Fruit fly (Drosophila melanogaster) whole organism, prepupa: Measurements from ENCODE around the gene CG13449.

Experiments used
- CG10631 ChIP-seq: fragments of 200-800 bp; sonication (Bioruptor generic); optimal IDR thresholded peaks from 2 replicates; lab custom pipeline; 2016; ENCODE audit warnings: missing biosample characterization, missing genetic modification characterization
- CG10669 ChIP-seq: fragments of 200-800 bp; sonication (Bioruptor generic); optimal IDR thresholded peaks from 3 replicates; lab custom pipeline; 2018; ENCODE audit warnings: missing biosample characterization, mild to moderate bottlenecking, missing genetic modification characterization, moderate library complexity
- CG11294 ChIP-seq: fragments of 200-800 bp; sonication (Bioruptor generic); IDR thresholded peaks from 2 replicates; pipeline ENCODE4 v1.3.6; 2022; ENCODE audit warnings: missing biosample characterization, missing genetic modification characterization
- CG11762 ChIP-seq: fragments of 200-800 bp; sonication (Bioruptor generic); optimal IDR thresholded peaks from 3 replicates; lab custom pipeline; 2016; ENCODE audit warnings: missing biosample characterization, missing genetic modification characterization; ENCODE audit not compliant: insufficient read depth
- CG11902 ChIP-seq: fragments of 200-800 bp; sonication (Bioruptor generic); optimal IDR thresholded peaks from 3 replicates; lab custom pipeline; 2016; ENCODE audit warnings: missing biosample characterization, missing genetic modification characterization
- CG15336 ChIP-seq: fragments of 200-800 bp; sonication (Bioruptor generic); IDR thresholded peaks from 2 replicates; pipeline ENCODE4 v1.3.6; 2022; ENCODE audit warnings: missing biosample characterization, missing genetic modification characterization
- CG16779 ChIP-seq: fragments of 200-800 bp; sonication (Bioruptor generic); optimal IDR thresholded peaks from 3 replicates; lab custom pipeline; 2017; ENCODE audit warnings: missing biosample characterization, mild to moderate bottlenecking, missing genetic modification characterization
- CG3032 ChIP-seq: fragments of 200-800 bp; optimal IDR thresholded peaks from 2 replicates; lab custom pipeline; 2019; ENCODE audit warnings: missing biosample characterization, mild to moderate bottlenecking, missing genetic modification characterization, moderate library complexity
- CG32006 ChIP-seq: fragments of 200-800 bp; sonication (Bioruptor generic); optimal IDR thresholded peaks from 3 replicates; lab custom pipeline; 2017; ENCODE audit warnings: missing biosample characterization, mild to moderate bottlenecking, missing genetic modification characterization
- CG34406 ChIP-seq: fragments of 200-800 bp; sonication (Bioruptor generic); optimal IDR thresholded peaks from 3 replicates; lab custom pipeline; 2016; ENCODE audit warnings: missing biosample characterization, missing genetic modification characterization
- CG4318 ChIP-seq: fragments of 200-800 bp; sonication (Bioruptor generic); optimal IDR thresholded peaks from 3 replicates; lab custom pipeline; 2017; ENCODE audit warnings: missing biosample characterization, mild to moderate bottlenecking, missing genetic modification characterization
- CG6163 ChIP-seq: fragments of 200-800 bp; sonication (Bioruptor generic); IDR thresholded peaks from 3 replicates; pipeline ENCODE4 v1.3.6; 2022; ENCODE audit warnings: missing biosample characterization, missing genetic modification characterization
- CG6276 ChIP-seq: fragments of 200-800 bp; sonication (Bioruptor generic); optimal IDR thresholded peaks from 2 replicates; lab custom pipeline; 2017; ENCODE audit warnings: missing biosample characterization, mild to moderate bottlenecking, missing genetic modification characterization
- CG6792 ChIP-seq: fragments of 200-800 bp; sonication (Bioruptor generic); optimal IDR thresholded peaks from 3 replicates; lab custom pipeline; 2016; ENCODE audit warnings: missing biosample characterization, missing genetic modification characterization
- CG6808 ChIP-seq: fragments of 200-800 bp; sonication (Bioruptor generic); optimal IDR thresholded peaks from 3 replicates; lab custom pipeline; 2017; ENCODE audit warnings: missing biosample characterization, missing genetic modification characterization, mild to moderate bottlenecking, moderate library complexity, missing genetic modification reagents
- CG8119 ChIP-seq: fragments of 200-800 bp; sonication (Bioruptor generic); IDR thresholded peaks from 3 replicates; pipeline ENCODE4 v1.3.6; 2022; ENCODE audit warnings: missing biosample characterization, missing genetic modification characterization
- CG8319 ChIP-seq: fragments of 200-800 bp; sonication (Bioruptor generic); optimal IDR thresholded peaks from 3 replicates; lab custom pipeline; 2016; ENCODE audit warnings: missing biosample characterization, missing genetic modification characterization
- CG8632 ChIP-seq: fragments of 200-800 bp; sonication (Bioruptor generic); optimal IDR thresholded peaks from 3 replicates; lab custom pipeline; 2016; ENCODE audit warnings: missing biosample characterization, missing genetic modification characterization
- CG9139 ChIP-seq: fragments of 200-800 bp; sonication (Bioruptor generic); optimal IDR thresholded peaks from 3 replicates; lab custom pipeline; 2017; ENCODE audit warnings: missing biosample characterization, mild to moderate bottlenecking, missing genetic modification characterization
- Eip75B ChIP-seq: fragments of 200-800 bp; sonication (Bioruptor generic); optimal IDR thresholded peaks from 3 replicates; lab custom pipeline; 2016; ENCODE audit warnings: missing biosample characterization, missing genetic modification characterization
- Eip78C ChIP-seq: fragments of 200-800 bp; sonication (Bioruptor generic); peaks from one replicate; lab custom pipeline; 2016; ENCODE audit warnings: missing biosample characterization, missing genetic modification characterization
- Eip93F ChIP-seq: fragments of 200-800 bp; sonication (Bioruptor generic); optimal IDR thresholded peaks from 2 replicates; lab custom pipeline; 2016; ENCODE audit warnings: missing biosample characterization, mild to moderate bottlenecking, missing genetic modification characterization
- Ets21C ChIP-seq: fragments of 200-800 bp; sonication (Bioruptor generic); optimal IDR thresholded peaks from 3 replicates; lab custom pipeline; 2016; ENCODE audit warnings: missing biosample characterization, missing genetic modification characterization
- Ets96B ChIP-seq: fragments of 200-800 bp; optimal IDR thresholded peaks from 2 replicates; lab custom pipeline; 2019; ENCODE audit warnings: missing biosample characterization, mild to moderate bottlenecking, missing genetic modification characterization, moderate library complexity
- Hr38 ChIP-seq: sonication (Bioruptor generic); optimal IDR thresholded peaks from 2 replicates; lab custom pipeline; 2016; ENCODE audit warnings: missing biosample characterization, missing genetic modification characterization
- Hr39 ChIP-seq: fragments of 200-800 bp; sonication (Bioruptor generic); optimal IDR thresholded peaks from 2 replicates; lab custom pipeline; 2016; ENCODE audit warnings: missing biosample characterization, missing genetic modification characterization
- Hr4 ChIP-seq: fragments of 200-800 bp; sonication (Bioruptor generic); optimal IDR thresholded peaks from 3 replicates; lab custom pipeline; 2016; ENCODE audit warnings: missing biosample characterization, missing genetic modification characterization
- Lpt ChIP-seq: fragments of 200-800 bp; sonication (Bioruptor generic); optimal IDR thresholded peaks from 3 replicates; lab custom pipeline; 2016; ENCODE audit warnings: missing biosample characterization, missing genetic modification characterization
- Met ChIP-seq: fragments of 200-800 bp; sonication (Bioruptor generic); optimal IDR thresholded peaks from 3 replicates; lab custom pipeline; 2016; ENCODE audit warnings: missing biosample characterization, missing genetic modification characterization
- OdsH ChIP-seq: fragments of 200-800 bp; sonication (Bioruptor generic); optimal IDR thresholded peaks from 3 replicates; lab custom pipeline; 2016; ENCODE audit warnings: missing biosample characterization, missing genetic modification characterization
- Smox ChIP-seq: fragments of 200-800 bp; sonication (Bioruptor generic); optimal IDR thresholded peaks from 3 replicates; lab custom pipeline; 2016; ENCODE audit warnings: missing biosample characterization, missing genetic modification characterization
- Sox14 ChIP-seq: fragments of 200-800 bp; sonication (Bioruptor generic); optimal IDR thresholded peaks from 3 replicates; lab custom pipeline; 2016; ENCODE audit warnings: missing biosample characterization, missing genetic modification characterization
- Sox15 ChIP-seq: fragments of 200-800 bp; sonication (Bioruptor generic); optimal IDR thresholded peaks from 3 replicates; lab custom pipeline; 2016; ENCODE audit warnings: missing biosample characterization, missing genetic modification characterization
- acj6 ChIP-seq: fragments of 200-800 bp; sonication (Bioruptor generic); optimal IDR thresholded peaks from 3 replicates; lab custom pipeline; 2016; ENCODE audit warnings: missing biosample characterization, missing genetic modification characterization
- cyc ChIP-seq: fragments of 200-800 bp; sonication (Bioruptor generic); optimal IDR thresholded peaks from 3 replicates; lab custom pipeline; 2016; ENCODE audit warnings: missing biosample characterization, missing genetic modification characterization
- eg ChIP-seq: fragments of 200-800 bp; sonication (Bioruptor generic); IDR thresholded peaks from 3 replicates; pipeline ENCODE4 v1.3.6; 2022; ENCODE audit warnings: missing biosample characterization, missing genetic modification characterization
- esn ChIP-seq: fragments of 200-800 bp; sonication (Bioruptor generic); optimal IDR thresholded peaks from 2 replicates; lab custom pipeline; 2016; ENCODE audit warnings: missing biosample characterization, mild to moderate bottlenecking, missing genetic modification characterization, moderate library complexity
- fd59A ChIP-seq: fragments of 200-800 bp; sonication (Bioruptor generic); optimal IDR thresholded peaks from 2 replicates; lab custom pipeline; 2017; ENCODE audit warnings: missing biosample characterization, mild to moderate bottlenecking, missing genetic modification characterization, missing genetic modification reagents
- fkh ChIP-seq: fragments of 200-800 bp; sonication (Bioruptor generic); optimal IDR thresholded peaks from 3 replicates; lab custom pipeline; 2017; ENCODE audit warnings: missing biosample characterization, mild to moderate bottlenecking, missing genetic modification characterization, moderate library complexity
- pdm3 ChIP-seq: fragments of 200-800 bp; sonication (Bioruptor generic); optimal IDR thresholded peaks from 3 replicates; lab custom pipeline; 2016; ENCODE audit warnings: missing biosample characterization, missing genetic modification characterization
- salr ChIP-seq, 2 experiments: fragments of 200-800 bp; sonication (Bioruptor generic); optimal IDR thresholded peaks; 3 replicates each; lab custom pipeline; 2016 to 2018; ENCODE audit warnings: missing biosample characterization in 2 of 2, missing genetic modification characterization in 2 of 2, mild to moderate bottlenecking in 1 of 2
- spab ChIP-seq: fragments of 200-800 bp; sonication (Bioruptor generic); optimal IDR thresholded peaks from 2 replicates; lab custom pipeline; 2017; ENCODE audit warnings: missing biosample characterization, mild to moderate bottlenecking, missing genetic modification characterization, missing genetic modification reagents
- svp ChIP-seq: fragments of 200-800 bp; sonication (Bioruptor generic); peaks from one replicate; lab custom pipeline; 2016; ENCODE audit warnings: missing biosample characterization, missing genetic modification characterization
- topi ChIP-seq: fragments of 200-800 bp; sonication (Bioruptor generic); optimal IDR thresholded peaks from 3 replicates; lab custom pipeline; 2016; ENCODE audit warnings: missing biosample characterization, missing genetic modification characterization
- vri ChIP-seq: fragments of 200-800 bp; sonication (Bioruptor generic); optimal IDR thresholded peaks from 3 replicates; lab custom pipeline; 2016; ENCODE audit warnings: missing biosample characterization, mild to moderate bottlenecking, missing genetic modification characterization

Gene CG13449

dm6 chr3L:15592536-15593260 lies 19.9 kb downstream of the CG13449 start (continued):
- peak; percentile 24 for TF ChIP-seq Ets96B
- no peak for TF ChIP-seq CG6792
- TF ChIP-seq CG8632, result peak; percentile 43
- TF ChIP-seq CG8319 (GFP tag; lab: Kevin White, UChicago), result no peak
- TF ChIP-seq salr (GFP tag; optimal IDR thresholded peaks at IDR 0.05; lab: Kevin White, UChicago), result peak in 1 of 2 experiments; percentile 56
- no peak for TF ChIP-seq Eip75B (GFP tag; lab: Kevin White, UChicago)
- TF ChIP-seq acj6 (GFP tag; lab: Kevin White, UChicago), result peak; percentile 12
- TF ChIP-seq Hr38, result no peak
- TF ChIP-seq esn (GFP tag; lab: Kevin White, UChicago), result peak; percentile 44
- no peak for TF ChIP-seq CG11902 (GFP tag; lab: Kevin White, UChicago)
- peak; percentile 31 for TF ChIP-seq CG3032 (tag; lab: Kevin White, UChicago)
- TF ChIP-seq fd59A (GFP tag; lab: Kevin White, UChicago), result no peak
- no peak for TF ChIP-seq Smox (GFP tag; lab: Kevin White, UChicago)
- TF ChIP-seq Ets21C, result no peak
- TF ChIP-seq CG6163, result no peak
- TF ChIP-seq CG11762 (GFP tag; lab: Kevin White, UChicago), result no peak
- TF ChIP-seq spab (GFP tag; lab: Kevin White, UChicago), result peak; percentile 4
- no peak for TF ChIP-seq svp (GFP tag; lab: Kevin White, UChicago)
- TF ChIP-seq CG6808 (GFP tag; lab: Kevin White, UChicago), result no peak
- TF ChIP-seq CG10669 (GFP tag; lab: Kevin White, UChicago), result no peak
- no peak for TF ChIP-seq pdm3 (GFP tag; lab: Kevin White, UChicago)
- TF ChIP-seq Eip78C (GFP tag; lab: Kevin White, UChicago), result peak; percentile 67
- TF ChIP-seq topi (GFP tag; lab: Kevin White, UChicago), result no peak
- no peak for TF ChIP-seq fkh
- TF ChIP-seq vri, result no peak
- peak; percentile 81 for TF ChIP-seq CG32006 (GFP tag; lab: Kevin White, UChicago)
- peak; percentile 27 for TF ChIP-seq CG10631 (GFP tag; lab: Kevin White, UChicago)
- no peak for TF ChIP-seq Hr39 (GFP tag; lab: Kevin White, UChicago)
- peak; percentile 37 for TF ChIP-seq CG34406 (GFP tag; lab: Kevin White, UChicago)
- TF ChIP-seq CG11294 (GFP tag; lab: Robert Waterston, UW), result peak; percentile 42; the same call in 1 of the 2 replicates
- peak; percentile 88 for TF ChIP-seq CG8119 (GFP tag; lab: Robert Waterston, UW)
- no peak for TF ChIP-seq Sox14
- peak; percentile 38 for TF ChIP-seq CG4318 (GFP tag; lab: Kevin White, UChicago)
- TF ChIP-seq cyc, result no peak
- no peak for TF ChIP-seq Lpt

dm6 chr3L:15590803-15591597 lies 21.6 kb downstream of the CG13449 start:
- TF ChIP-seq CG10631 (GFP tag; lab: Kevin White, UChicago) (no peak), CG3032 (tag; lab: Kevin White, UChicago) (peak; percentile 7), CG6276 (no peak), Eip78C (GFP tag; lab: Kevin White, UChicago) (peak; percentile 45), acj6 (GFP tag; lab: Kevin White, UChicago) (peak; percentile 9), Sox15 (GFP tag; lab: Kevin White, UChicago) (no peak), Met (GFP tag; lab: Kevin White, UChicago) (no peak), CG11902 (GFP tag; lab: Kevin White, UChicago) (no peak), OdsH (peak; percentile 3), Eip75B (GFP tag; lab: Kevin White, UChicago) (peak; percentile 0), CG8119 (GFP tag; lab: Robert Waterston, UW) (peak; percentile 18; the same call in 1 of the 3 replicates), CG16779 (tag; lab: Kevin White, UChicago) (no peak), Ets21C (no peak), fkh (peak; percentile 86), spab (GFP tag; lab: Kevin White, UChicago) (no peak), eg (peak; percentile 52; the same call in 2 of the 3 replicates), pdm3 (GFP tag; lab: Kevin White, UChicago) (peak; percentile 13), CG32006 (GFP tag; lab: Kevin White, UChicago) (peak; percentile 19), CG9139 (no peak), svp (GFP tag; lab: Kevin White, UChicago) (no peak), CG6792 (no peak), Eip93F (GFP tag; lab: Kevin White, UChicago) (no peak), esn (GFP tag; lab: Kevin White, UChicago) (no peak), CG4318 (GFP tag; lab: Kevin White, UChicago) (no peak), Hr4 (GFP tag; lab: Kevin White, UChicago) (peak; percentile 18), fd59A (GFP tag; lab: Kevin White, UChicago) (peak; percentile 2), CG15336 (peak; percentile 39; the same call in 1 of the 2 replicates), Ets96B (no peak)
